Worm (Caenorhabditis elegans) whole organism, late embryonic: Measurements from ENCODE around the gene C29F7.3.

Source experiments
- C08G9.2 ChIP-seq: sonication (generic microtip); optimal IDR thresholded peaks from 2 replicates; lab custom pipeline; 2016; ENCODE audit warnings: mild to moderate bottlenecking, missing genetic modification characterization, moderate library complexity, missing compliant biosample characterization
- C38D4.7 ChIP-seq: fragments of 200-800 bp; sonication (Bioruptor generic); optimal IDR thresholded peaks from 2 replicates; lab custom pipeline; 2018; ENCODE audit warnings: mild to moderate bottlenecking, missing genetic modification characterization, moderate library complexity, missing compliant biosample characterization
- K09A11.1 ChIP-seq: sonication (generic microtip); optimal IDR thresholded peaks from 2 replicates; lab custom pipeline; 2017; ENCODE audit warnings: antibody characterized with exemption, mild to moderate bottlenecking, missing genetic modification characterization, missing compliant biosample characterization; ENCODE audit not compliant: insufficient read depth
- ahr-1 ChIP-seq: sonication (generic microtip); optimal IDR thresholded peaks from 2 replicates; lab custom pipeline; 2016; ENCODE audit warnings: missing genetic modification characterization, missing compliant biosample characterization
- ama-1 ChIP-seq: fragments of 150-350 bp; optimal IDR thresholded peaks from 2 replicates; lab custom pipeline; 2014
- ceh-18 ChIP-seq: sonication (generic microtip); optimal IDR thresholded peaks from 2 replicates; lab custom pipeline; 2016; ENCODE audit warnings: missing genetic modification characterization, missing compliant biosample characterization
- ceh-2 ChIP-seq: sonication (generic microtip); optimal IDR thresholded peaks from 2 replicates; lab custom pipeline; 2016; ENCODE audit warnings: missing genotype, missing genetic modification characterization, missing compliant biosample characterization
- ceh-31 ChIP-seq: sonication (generic microtip); optimal IDR thresholded peaks from 2 replicates; lab custom pipeline; 2016; ENCODE audit warnings: missing genetic modification characterization, missing compliant biosample characterization
- ceh-45 ChIP-seq: fragments of 200-800 bp; sonication (Bioruptor generic); IDR thresholded peaks from 2 replicates; pipeline ENCODE4 v1.3.6; 2022; ENCODE audit warnings: missing genetic modification reagents, missing genetic modification characterization, missing compliant biosample characterization
- ceh-6 ChIP-seq: fragments of 200-800 bp; sonication (Bioruptor generic); optimal IDR thresholded peaks from 2 replicates; lab custom pipeline; 2018; ENCODE audit warnings: mild to moderate bottlenecking, missing genetic modification characterization, missing compliant biosample characterization
- che-1 ChIP-seq: sonication (generic microtip); optimal IDR thresholded peaks from 2 replicates; lab custom pipeline; 2016; ENCODE audit warnings: mild to moderate bottlenecking, missing genetic modification characterization, missing compliant biosample characterization
- dve-1 ChIP-seq: sonication (generic microtip); optimal IDR thresholded peaks from 2 replicates; lab custom pipeline; 2017; ENCODE audit warnings: antibody characterized with exemption, mild to moderate bottlenecking, missing genetic modification characterization, missing compliant biosample characterization
- elt-2 ChIP-seq: sonication (generic microtip); optimal IDR thresholded peaks from 2 replicates; lab custom pipeline; 2016; ENCODE audit warnings: missing genetic modification reagents, missing genetic modification characterization, missing compliant biosample characterization
- elt-4 ChIP-seq: sonication (generic microtip); optimal IDR thresholded peaks from 2 replicates; lab custom pipeline; 2016; ENCODE audit warnings: missing genetic modification characterization, missing compliant biosample characterization
- ets-4 ChIP-seq: sonication (generic microtip); optimal IDR thresholded peaks from 2 replicates; lab custom pipeline; 2016; ENCODE audit warnings: missing genetic modification characterization, missing compliant biosample characterization
- eyg-1 ChIP-seq: sonication (generic microtip); optimal IDR thresholded peaks from 2 replicates; lab custom pipeline; 2016; ENCODE audit warnings: missing genotype, missing genetic modification characterization, missing compliant biosample characterization
- fax-1 ChIP-seq: sonication (generic microtip); optimal IDR thresholded peaks from 2 replicates; lab custom pipeline; 2016; ENCODE audit warnings: missing genotype, missing genetic modification characterization, missing compliant biosample characterization
- fkh-10 ChIP-seq: fragments of 150-350 bp; optimal IDR thresholded peaks from 2 replicates; lab custom pipeline; 2014; ENCODE audit warnings: missing biosample characterization, missing genetic modification reagents, missing genetic modification characterization
- gmeb-2 ChIP-seq: sonication (generic microtip); optimal IDR thresholded peaks from 2 replicates; lab custom pipeline; 2016; ENCODE audit warnings: missing genetic modification characterization, inconsistent platforms, missing compliant biosample characterization
- hlh-13 ChIP-seq: fragments of 200-800 bp; sonication (Bioruptor generic); optimal IDR thresholded peaks from 2 replicates; lab custom pipeline; 2018; ENCODE audit warnings: mild to moderate bottlenecking, missing genetic modification characterization, missing compliant biosample characterization
- hlh-6 ChIP-seq: sonication (generic microtip); optimal IDR thresholded peaks from 2 replicates; lab custom pipeline; 2016; ENCODE audit warnings: missing genotype, missing genetic modification characterization, missing compliant biosample characterization
- lin-11 ChIP-seq: fragments of 200-800 bp; sonication (Bioruptor generic); optimal IDR thresholded peaks from 2 replicates; lab custom pipeline; 2018; ENCODE audit warnings: mild to moderate bottlenecking, missing genetic modification characterization, missing compliant biosample characterization
- nfya-1 ChIP-seq: sonication (generic microtip); optimal IDR thresholded peaks from 2 replicates; lab custom pipeline; 2017; ENCODE audit warnings: missing genetic modification characterization, mild to moderate bottlenecking, missing compliant biosample characterization, antibody characterized with exemption, moderate library complexity
- nhr-232 ChIP-seq: sonication (generic microtip); optimal IDR thresholded peaks from 2 replicates; lab custom pipeline; 2016; ENCODE audit warnings: missing genetic modification characterization, missing compliant biosample characterization
- npax-4 ChIP-seq: sonication (generic microtip); optimal IDR thresholded peaks from 2 replicates; lab custom pipeline; 2016; ENCODE audit warnings: missing genetic modification characterization, missing compliant biosample characterization
- odd-2 ChIP-seq: sonication (generic microtip); optimal IDR thresholded peaks from 2 replicates; lab custom pipeline; 2017; ENCODE audit warnings: antibody characterized with exemption, mild to moderate bottlenecking, missing genetic modification characterization, missing compliant biosample characterization
- pag-3 ChIP-seq: sonication (generic microtip); optimal IDR thresholded peaks from 2 replicates; lab custom pipeline; 2016; ENCODE audit warnings: missing compliant biosample characterization, missing genetic modification characterization, borderline replicate concordance
- pax-1 ChIP-seq: fragments of 150-350 bp; optimal IDR thresholded peaks from 2 replicates; lab custom pipeline; 2014; ENCODE audit warnings: missing biosample characterization, missing genetic modification characterization
- pros-1 ChIP-seq: fragments of 150-350 bp; optimal IDR thresholded peaks from 2 replicates; lab custom pipeline; 2014; ENCODE audit warnings: missing biosample characterization, missing genetic modification reagents, missing genetic modification characterization
- ref-2 ChIP-seq: sonication (generic microtip); optimal IDR thresholded peaks from 2 replicates; lab custom pipeline; 2016; ENCODE audit warnings: missing genetic modification characterization, missing compliant biosample characterization
- rnt-1 ChIP-seq: sonication (generic microtip); optimal IDR thresholded peaks from 2 replicates; lab custom pipeline; 2016; ENCODE audit warnings: missing genetic modification characterization, missing compliant biosample characterization
- sdc-2 ChIP-seq: sonication (generic microtip); optimal IDR thresholded peaks from 2 replicates; lab custom pipeline; 2016; ENCODE audit warnings: missing genotype, missing genetic modification characterization, missing compliant biosample characterization
- sox-2 ChIP-seq: fragments of 200-800 bp; sonication (Bioruptor generic); IDR thresholded peaks from 2 replicates; pipeline ENCODE4 v1.3.6; 2022; ENCODE audit warnings: missing genetic modification reagents, missing genetic modification characterization, missing compliant biosample characterization
- sox-4 ChIP-seq: sonication (generic microtip); optimal IDR thresholded peaks from 2 replicates; lab custom pipeline; 2017; ENCODE audit warnings: mild to moderate bottlenecking, missing genetic modification characterization, inconsistent platforms, missing compliant biosample characterization
- tbx-2 ChIP-seq: sonication (generic microtip); optimal IDR thresholded peaks from 2 replicates; lab custom pipeline; 2016; ENCODE audit warnings: missing genetic modification characterization, missing compliant biosample characterization
- tbx-7 ChIP-seq: sonication (generic microtip); optimal IDR thresholded peaks from 2 replicates; lab custom pipeline; 2016; ENCODE audit warnings: missing genotype, missing genetic modification characterization, missing compliant biosample characterization
- unc-42 ChIP-seq: sonication (generic microtip); optimal IDR thresholded peaks from 2 replicates; lab custom pipeline; 2016; ENCODE audit warnings: missing genotype, missing genetic modification characterization, missing compliant biosample characterization
- unc-55 ChIP-seq: sonication (generic microtip); optimal IDR thresholded peaks from 2 replicates; lab custom pipeline; 2017; ENCODE audit warnings: missing biosample characterization, missing genetic modification reagents, missing genetic modification characterization

The C29F7.3 gene

DNA sequence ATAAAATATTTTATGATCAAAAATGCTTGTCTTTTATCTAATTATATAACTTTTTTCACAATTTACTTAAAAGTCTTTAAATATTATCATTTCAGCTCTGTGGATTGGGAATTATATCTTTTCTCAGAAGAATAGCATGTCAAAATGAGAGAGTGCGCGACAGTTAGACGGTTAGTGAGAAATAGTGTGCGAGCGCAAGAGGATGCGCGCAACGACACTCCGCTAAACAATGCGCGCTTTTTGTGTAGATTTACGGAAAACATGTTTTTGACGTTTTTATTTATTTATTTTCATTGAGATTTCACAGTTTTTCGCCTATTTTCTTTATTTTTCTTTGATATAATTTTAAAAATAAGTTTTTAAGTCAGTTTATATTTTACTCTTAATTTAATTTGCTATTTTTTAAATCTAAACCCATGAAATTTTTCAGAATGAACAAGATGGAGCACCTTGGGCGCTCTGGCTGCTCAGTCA, 23.1 kb downstream of the C29F7.3 start, which contains the start of gene F02C12.3:
Gene F02C12.3, plus strand, starts transcription at position 424 of the 474 bp plus-strand sequence.
- peak; percentile 58 for TF ChIP-seq nfya-1 (tag; lab: Kevin White, UChicago)
- TF ChIP-seq pax-1 (tag; lab: Kevin White, UChicago): peak; percentile 60
- peak; percentile 35 for TF ChIP-seq unc-55 (GFP tag; lab: Kevin White, UChicago)
- TF ChIP-seq fax-1 (tag; lab: Kevin White, UChicago): no peak
- no peak for TF ChIP-seq hlh-6
- peak; percentile 28 for TF ChIP-seq sdc-2
- no peak for TF ChIP-seq che-1 (tag; lab: Kevin White, UChicago)
- no peak for TF ChIP-seq ceh-45 (GFP tag; lab: Robert Waterston, UW)
- no peak for TF ChIP-seq ets-4 (tag; lab: Kevin White, UChicago)
- peak; percentile 51 for TF ChIP-seq dve-1 (tag; lab: Kevin White, UChicago)
- no peak for TF ChIP-seq ceh-31 (tag; lab: Kevin White, UChicago)
- TF ChIP-seq tbx-2 (tag; lab: Kevin White, UChicago): no peak
- no peak for TF ChIP-seq C08G9.2 (tag; lab: Kevin White, UChicago)
- TF ChIP-seq fkh-10: no peak

DNA sequence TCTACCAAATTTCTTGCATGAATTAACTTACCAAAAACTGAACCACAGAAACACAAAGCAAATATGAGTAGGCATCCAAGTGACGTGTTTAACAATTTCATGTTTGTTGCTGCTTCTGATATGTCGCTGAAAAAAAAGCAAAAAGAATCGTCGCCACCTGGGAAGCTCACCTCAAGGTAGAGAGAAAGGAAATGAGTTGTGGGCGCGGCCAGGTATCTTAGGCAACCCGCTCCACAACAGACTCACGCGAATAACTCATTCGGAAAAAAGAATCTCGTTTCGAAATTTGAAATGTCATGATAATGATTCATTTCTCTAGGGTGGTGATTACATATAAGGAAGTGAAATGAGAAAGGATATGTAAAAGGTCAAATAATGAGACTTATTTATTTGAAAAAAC, 24.8 kb downstream of the C29F7.3 start, which contains the start of gene irld-2:
Gene irld-2, minus strand, starts transcription at position 101 of the 400 bp plus-strand sequence.
- TF ChIP-seq elt-4 (tag; lab: Kevin White, UChicago) (no peak), rnt-1 (tag; lab: Kevin White, UChicago) (no peak)

DNA sequence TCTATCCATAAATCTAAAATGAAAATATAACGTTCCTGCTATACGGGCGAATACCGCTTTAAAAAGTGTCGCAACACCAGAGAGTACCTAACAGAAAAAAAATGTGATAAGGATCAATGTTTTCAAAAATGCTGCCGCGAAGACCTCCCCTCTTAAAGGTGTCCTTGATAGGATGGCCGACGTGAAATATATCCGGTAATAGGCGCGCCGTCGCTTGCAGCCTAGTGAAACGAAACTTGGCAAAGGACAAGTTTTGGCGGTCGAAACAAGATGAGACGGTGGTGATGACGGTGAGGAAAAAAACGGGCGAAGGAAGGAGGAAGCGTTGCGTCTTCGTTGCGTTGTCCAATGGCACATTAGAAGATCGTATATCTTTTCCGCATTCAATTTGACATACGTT, 30.9 kb downstream of the C29F7.3 start:
- TF ChIP-seq rnt-1 (tag; lab: Kevin White, UChicago) (no peak), ceh-31 (tag; lab: Kevin White, UChicago) (no peak), eyg-1 (tag; lab: Kevin White, UChicago) (no peak), che-1 (tag; lab: Kevin White, UChicago) (no peak), ceh-6 (GFP tag; lab: Kevin White, UChicago) (no peak), tbx-7 (tag; lab: Kevin White, UChicago) (no peak), unc-42 (tag; lab: Kevin White, UChicago) (no peak)

DNA sequence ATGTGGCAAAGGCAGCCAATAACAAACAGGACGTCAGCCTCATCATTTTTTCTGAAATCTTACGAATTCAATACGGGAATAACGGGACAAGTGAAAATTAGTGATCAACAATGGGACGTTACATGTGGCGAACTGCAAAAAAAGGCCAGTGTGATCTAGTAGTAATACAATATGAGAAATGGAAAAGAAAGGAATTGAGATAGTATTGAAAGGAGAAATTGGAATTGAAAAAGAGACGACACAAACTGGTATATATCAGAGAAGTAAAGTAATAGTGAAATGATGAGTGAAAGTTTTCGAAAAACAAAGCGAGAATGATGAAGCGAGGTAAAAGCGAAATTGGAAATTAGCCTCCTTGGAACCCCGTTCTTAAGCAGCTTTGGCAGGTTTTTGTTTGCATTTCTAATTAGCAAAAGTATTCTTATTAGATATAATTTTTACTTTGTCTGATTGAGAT, 32.2 kb downstream of the C29F7.3 start, which contains the start of gene C49F8.3:
Gene C49F8.3, minus strand, starts transcription at position 51 of the 457 bp plus-strand sequence.
- no peak for TF ChIP-seq ceh-6 (GFP tag; lab: Kevin White, UChicago)
- TF ChIP-seq K09A11.1: no peak
- no peak for TF ChIP-seq ahr-1
- no peak for TF ChIP-seq odd-2 (tag; lab: Kevin White, UChicago)
- TF ChIP-seq ets-4 (tag; lab: Kevin White, UChicago): no peak
- TF ChIP-seq nhr-232 (tag; lab: Kevin White, UChicago): no peak
- no peak for TF ChIP-seq fkh-10
- no peak for TF ChIP-seq sox-4

- TF ChIP-seq hlh-13 (GFP tag; lab: Kevin White, UChicago): no peak
- TF ChIP-seq lin-11 (tag; lab: Kevin White, UChicago): no peak
- no peak for TF ChIP-seq npax-4 (tag; lab: Kevin White, UChicago)
- TF ChIP-seq pros-1: no peak
- no peak for TF ChIP-seq nfya-1 (tag; lab: Kevin White, UChicago)
- no peak for TF ChIP-seq eyg-1 (tag; lab: Kevin White, UChicago)
- no peak for TF ChIP-seq tbx-2 (tag; lab: Kevin White, UChicago)
- TF ChIP-seq ceh-45 (GFP tag; lab: Robert Waterston, UW): no peak
- TF ChIP-seq ref-2 (tag; lab: Kevin White, UChicago): no peak
- TF ChIP-seq pag-3: no peak
- no peak for TF ChIP-seq unc-55 (GFP tag; lab: Kevin White, UChicago)
- no peak for TF ChIP-seq sox-2 (GFP tag; lab: Robert Waterston, UW)
- TF ChIP-seq ceh-18 (tag; lab: Kevin White, UChicago): no peak
- no peak for TF ChIP-seq dve-1 (tag; lab: Kevin White, UChicago)
- no peak for TF ChIP-seq elt-2 (tag; lab: Kevin White, UChicago)
- TF ChIP-seq ama-1 (lab: Kevin White, UChicago): no peak
- TF ChIP-seq ceh-2 (tag; lab: Kevin White, UChicago): no peak
- TF ChIP-seq gmeb-2 (tag; lab: Kevin White, UChicago): no peak
- TF ChIP-seq C38D4.7 (GFP tag; lab: Kevin White, UChicago): no peak
- no peak for TF ChIP-seq nhr-232 (tag; lab: Kevin White, UChicago)
- TF ChIP-seq, all 69 proteins: peak for 0
Measured at ce11 chrX:13384743-13385142, 35.0 kb downstream of the C29F7.3 start.
